Worm (Caenorhabditis elegans): ENCODE results near the gene lgc-58.

Gene lgc-58

DNA sequence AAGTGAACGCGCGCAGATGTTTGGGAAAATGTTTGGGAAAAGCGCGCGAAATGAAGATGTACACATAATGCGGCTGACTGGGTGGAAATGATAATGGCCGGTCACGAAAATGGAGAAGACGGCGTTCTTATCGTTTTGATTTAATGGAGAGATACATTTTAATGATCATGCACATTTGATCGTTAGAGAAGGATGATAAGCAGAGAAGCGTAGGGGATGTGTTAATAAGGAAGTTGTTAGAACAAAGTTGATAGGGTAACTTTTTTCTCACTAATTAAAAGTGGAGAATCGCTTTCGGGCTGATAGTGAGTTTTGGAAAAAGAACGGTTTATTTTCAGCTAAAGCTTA, 34.2 kb upstream of the lgc-58 start:
- TF ChIP-seq madf-10 (tag; optimal IDR thresholded peaks at IDR 0.05): no peak
- no peak for TF ChIP-seq Y53F4B.3 (GFP tag; IDR thresholded peaks at IDR 0.05)
- 0 out of 2 replicates have a peak, but pooled peaks have one; percentile 15 for TF ChIP-seq madf-3 (GFP tag; IDR thresholded peaks at IDR 0.05)
- TF ChIP-seq attf-6 (GFP tag; IDR thresholded peaks at IDR 0.05): no peak
- TF ChIP-seq K11D2.4 (GFP tag; IDR thresholded peaks at IDR 0.05): no peak

DNA sequence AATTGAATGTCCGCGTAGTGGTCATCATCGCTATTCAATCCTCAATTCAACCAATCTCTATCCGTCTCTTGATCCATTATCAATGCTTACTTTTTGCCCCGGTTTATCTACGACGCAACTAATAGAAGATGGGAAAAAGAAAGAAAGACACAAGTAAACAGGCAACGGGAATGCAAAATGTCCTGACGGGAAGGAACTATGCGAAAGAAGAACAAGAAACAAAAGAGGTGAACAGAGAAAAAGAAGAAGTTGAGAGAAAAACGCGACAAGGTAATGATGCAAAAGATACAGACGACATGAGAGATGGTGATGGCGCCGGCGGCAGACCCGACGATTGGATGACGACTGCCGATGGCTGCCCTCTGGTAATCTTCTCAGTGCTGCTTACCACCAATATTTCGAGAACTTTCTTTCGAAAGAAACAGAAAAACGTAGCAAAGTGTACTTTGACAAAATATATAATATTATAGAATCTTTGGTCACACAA, 33.3 kb upstream of the lgc-58 start:
- TF ChIP-seq ekl-4 (GFP tag; IDR thresholded peaks at IDR 0.05): no peak
- peak; percentile 77 for TF ChIP-seq somi-1 (GFP tag; optimal IDR thresholded peaks at IDR 0.05)
- TF ChIP-seq Y56A3A.18 (GFP tag; IDR thresholded peaks at IDR 0.05): no peak
- peak in 1 of 2 experiments; percentile 65 for TF ChIP-seq let-607 (tag; optimal IDR thresholded peaks at IDR 0.05)
- TF ChIP-seq unc-62 (GFP tag; optimal IDR thresholded peaks at IDR 0.05): no peak
- TF ChIP-seq egrh-3 (GFP tag; IDR thresholded peaks at IDR 0.05): no peak
- TF ChIP-seq nfya-1 (tag; optimal IDR thresholded peaks at IDR 0.05; ENCODE audit: borderline replicate concordance, insufficient read depth): no peak
- 0 out of 2 replicates have a peak, but pooled peaks have one; percentile 41 for TF ChIP-seq zfh-2 (GFP tag; conservative IDR thresholded peaks at IDR 0.05)
- TF ChIP-seq lsl-1 (GFP tag; optimal IDR thresholded peaks at IDR 0.05): no peak
- TF ChIP-seq madf-10 (tag; optimal IDR thresholded peaks at IDR 0.05): peak; percentile 52
- TF ChIP-seq cebp-1 (GFP tag; IDR thresholded peaks at IDR 0.05): no peak
- TF ChIP-seq cebp-1 (tag; optimal IDR thresholded peaks at IDR 0.05): peak; percentile 72
- TF ChIP-seq B0336.3 (GFP tag; IDR thresholded peaks at IDR 0.05): peak; percentile 77
- TF ChIP-seq F52B5.7 (tag; optimal IDR thresholded peaks at IDR 0.05): no peak
- no peak for TF ChIP-seq madf-8 (GFP tag; conservative IDR thresholded peaks at IDR 0.05)
- no peak; the same call in 1 of the 2 replicates for TF ChIP-seq K11D2.4 (GFP tag; IDR thresholded peaks at IDR 0.05)
- TF ChIP-seq sdz-38 (tag; optimal IDR thresholded peaks at IDR 0.05): no peak
- no peak for TF ChIP-seq athp-1 (tag; optimal IDR thresholded peaks at IDR 0.05)
- TF ChIP-seq hsf-1 (GFP tag; IDR thresholded peaks at IDR 0.05): peak; percentile 80
- no peak for TF ChIP-seq madf-6 (GFP tag; IDR thresholded peaks at IDR 0.05)
- TF ChIP-seq die-1 (tag; optimal IDR thresholded peaks at IDR 0.05): peak; percentile 3
- TF ChIP-seq nfyb-1 (GFP tag; IDR thresholded peaks at IDR 0.05): peak; percentile 68
- TF ChIP-seq dox-1 (GFP tag; IDR thresholded peaks at IDR 0.05): peak; percentile 65
- TF ChIP-seq nhr-90 (tag; optimal IDR thresholded peaks at IDR 0.05): peak; percentile 29
- no peak for TF ChIP-seq Y53F4B.3 (GFP tag; IDR thresholded peaks at IDR 0.05)
- no peak for TF ChIP-seq ztf-18 (tag; optimal IDR thresholded peaks at IDR 0.05)
- peak; percentile 40 for TF ChIP-seq K12H6.12 (tag; optimal IDR thresholded peaks at IDR 0.05)
- no peak for TF ChIP-seq F49E8.2 (tag; optimal IDR thresholded peaks at IDR 0.05; ENCODE audit: insufficient read depth)
- TF ChIP-seq lsy-27 (tag; optimal IDR thresholded peaks at IDR 0.05; ENCODE audit: borderline replicate concordance, insufficient read depth): no peak
- no peak for TF ChIP-seq C17E4.6 (GFP tag; IDR thresholded peaks at IDR 0.05)
- TF ChIP-seq nhr-80 (tag; optimal IDR thresholded peaks at IDR 0.05): peak; percentile 86
- TF ChIP-seq gei-17 (GFP tag; optimal IDR thresholded peaks at IDR 0.05): peak; percentile 58
- no peak for TF ChIP-seq bed-2 (GFP tag; IDR thresholded peaks at IDR 0.05)
- TF ChIP-seq snpc-4 (GFP tag; optimal IDR thresholded peaks at IDR 0.05): no peak
- TF ChIP-seq snpc-4 (tag; optimal IDR thresholded peaks at IDR 0.05): peak in 3 of 4 experiments; percentile 27 to 33 (median 29)
- no peak for TF ChIP-seq chd-7 (tag; optimal IDR thresholded peaks at IDR 0.05)
- TF ChIP-seq lin-26 (GFP tag; IDR thresholded peaks at IDR 0.05): peak; percentile 51; the same call in 1 of the 2 replicates
- TF ChIP-seq B0035.1 (tag; optimal IDR thresholded peaks at IDR 0.05): no peak
- no peak for TF ChIP-seq F55B11.4 (tag; optimal IDR thresholded peaks at IDR 0.05; ENCODE audit: borderline replicate concordance, insufficient read depth)
- TF ChIP-seq attf-5 (GFP tag; optimal IDR thresholded peaks at IDR 0.05): peak; percentile 49
- peak in 1 of 3 experiments; percentile 9 for TF ChIP-seq lin-35 (GFP tag; optimal IDR thresholded peaks at IDR 0.05)
- TF ChIP-seq let-526 (GFP tag; IDR thresholded peaks at IDR 0.05): no peak
- TF ChIP-seq tlf-1 (GFP tag; optimal IDR thresholded peaks at IDR 0.05): peak; percentile 40
- peak; percentile 23 for TF ChIP-seq tbp1 (GFP tag; optimal IDR thresholded peaks at IDR 0.05)

All from whole organism, young adult.